Worm (Caenorhabditis elegans) whole organism, L1 larva: ENCODE data around the gene C27D8.1.
"Not testable (repeated sequence)": the region's sequence is repeated elsewhere in the genome, so short reads cannot be mapped to it uniquely, and the experiment has no call there.

Source experiments
- C04F5.9 ChIP-seq: sonication (generic microtip); optimal IDR thresholded peaks from 2 replicates; lab custom pipeline; 2016; ENCODE audit warnings: missing genetic modification characterization, missing compliant biosample characterization
- C16A3.4 ChIP-seq: fragments of 150-350 bp; optimal IDR thresholded peaks from 2 replicates; lab custom pipeline; 2014; ENCODE audit warnings: missing biosample characterization, missing genetic modification characterization
- C34B4.2 ChIP-seq: sonication (generic microtip); optimal IDR thresholded peaks from 2 replicates; lab custom pipeline; 2017; ENCODE audit warnings: mild to moderate bottlenecking, missing genetic modification characterization, missing compliant biosample characterization
- ama-1 ChIP-seq: fragments of 150-350 bp; optimal IDR thresholded peaks from 2 replicates; lab custom pipeline; 2014
- ceh-63 ChIP-seq: fragments of 200-800 bp; sonication (Bioruptor generic); optimal IDR thresholded peaks from 2 replicates; lab custom pipeline; 2018; ENCODE audit warnings: mild to moderate bottlenecking, missing genetic modification characterization, missing compliant biosample characterization
- ceh-8 ChIP-seq: fragments of 200-800 bp; sonication (Bioruptor generic); optimal IDR thresholded peaks from 2 replicates; lab custom pipeline; 2018; ENCODE audit warnings: mild to moderate bottlenecking, missing genetic modification characterization, moderate library complexity, missing compliant biosample characterization
- ceh-88 ChIP-seq: fragments of 200-800 bp; sonication (Bioruptor generic); IDR thresholded peaks from 2 replicates; pipeline ENCODE4 v1.3.6; 2022; ENCODE audit warnings: missing genetic modification characterization, missing compliant biosample characterization
- dpl-1 ChIP-seq, 3 experiments: fragments of 150-350 bp in 2 of 3; sonication (generic microtip) in 1 of 3; optimal IDR thresholded peaks; 2 replicates each; lab custom pipeline; 2014 to 2017; ENCODE audit warnings: missing biosample characterization in 3 of 3, missing genetic modification characterization in 3 of 3, missing genetic modification reagents in 3 of 3
- efl-1 ChIP-seq, 4 experiments: fragments of 150-350 bp; optimal IDR thresholded peaks in 3 of 4; peaks in 1 of 4; 1 replicate in 1 of 4; 2 replicates in 3 of 4; lab custom pipeline; 2014; ENCODE audit warnings: missing biosample characterization in 2 of 4, missing genetic modification characterization in 2 of 4, missing genetic modification reagents in 2 of 4
- efl-3 ChIP-seq: fragments of 200-800 bp; sonication (Bioruptor generic); optimal IDR thresholded peaks from 2 replicates; lab custom pipeline; 2018; ENCODE audit warnings: mild to moderate bottlenecking, missing genetic modification characterization, missing compliant biosample characterization
- egl-13 ChIP-seq: sonication (generic microtip); optimal IDR thresholded peaks from 2 replicates; lab custom pipeline; 2016; ENCODE audit warnings: missing genotype, missing genetic modification reagents, missing genetic modification characterization, missing compliant biosample characterization
- egl-27 ChIP-seq, 2 experiments: fragments of 150-350 bp in 1 of 2; sonication (generic microtip); optimal IDR thresholded peaks; 3 replicates each; lab custom pipeline; 2017 to 2018; ENCODE audit warnings: missing biosample characterization in 2 of 2, missing genetic modification characterization in 2 of 2, missing genetic modification reagents in 2 of 2
- elt-2 ChIP-seq: sonication (generic microtip); optimal IDR thresholded peaks from 2 replicates; lab custom pipeline; 2016; ENCODE audit warnings: missing genetic modification characterization, mild to moderate bottlenecking, inconsistent platforms, missing compliant biosample characterization, missing genetic modification reagents
- elt-3 ChIP-seq, 6 experiments: fragments of 150-350 bp in 1 of 6; sonication (generic microtip); optimal IDR thresholded peaks; 2 replicates each; lab custom pipeline; 2017 to 2018; ENCODE audit warnings: missing biosample characterization in 6 of 6, missing genetic modification characterization in 6 of 6, inconsistent platforms in 1 of 6
- fkh-4 ChIP-seq: sonication (generic microtip); optimal IDR thresholded peaks from 2 replicates; lab custom pipeline; 2016; ENCODE audit warnings: missing compliant biosample characterization, missing genetic modification characterization, borderline replicate concordance
- fos-1 ChIP-seq: fragments of 150-350 bp; optimal IDR thresholded peaks from 2 replicates; lab custom pipeline; 2014; ENCODE audit warnings: missing biosample characterization, missing genetic modification characterization
- hpl-2 ChIP-seq: fragments of 150-350 bp; optimal IDR thresholded peaks from 2 replicates; lab custom pipeline; 2014; ENCODE audit warnings: missing biosample characterization, missing genetic modification reagents, missing genetic modification characterization
- jun-1 ChIP-seq: fragments of 150-350 bp; optimal IDR thresholded peaks from 2 replicates; lab custom pipeline; 2014; ENCODE audit warnings: missing biosample characterization, missing genetic modification reagents, missing genetic modification characterization
- lin-15B ChIP-seq: fragments of 150-350 bp; sonication (generic microtip); optimal IDR thresholded peaks from 3 replicates; lab custom pipeline; 2014; ENCODE audit warnings: missing biosample characterization, missing genetic modification characterization
- lin-35 ChIP-seq, 2 experiments: fragments of 150-350 bp; optimal IDR thresholded peaks; 2 replicates each; lab custom pipeline; 2014; ENCODE audit warnings: missing biosample characterization in 2 of 2, missing genetic modification characterization in 2 of 2, missing genetic modification reagents in 2 of 2
- lin-39 ChIP-seq: fragments of 150-350 bp; optimal IDR thresholded peaks from 2 replicates; lab custom pipeline; 2014; ENCODE audit warnings: missing biosample characterization, missing genetic modification reagents, missing genetic modification characterization
- lir-3 ChIP-seq: sonication (generic microtip); optimal IDR thresholded peaks from 2 replicates; lab custom pipeline; 2016; ENCODE audit warnings: mild to moderate bottlenecking, missing genetic modification characterization, moderate library complexity, missing compliant biosample characterization; ENCODE audit not compliant: poor library complexity
- lsy-2 ChIP-seq, 2 experiments: fragments of 150-350 bp; optimal IDR thresholded peaks; 2 replicates each; lab custom pipeline; 2014; ENCODE audit warnings: missing biosample characterization in 2 of 2, missing genetic modification characterization in 2 of 2
- mab-9 ChIP-seq: fragments of 200-800 bp; sonication (Bioruptor generic); IDR thresholded peaks from 2 replicates; pipeline ENCODE4 v1.3.6; 2022; ENCODE audit warnings: missing genetic modification reagents, missing genetic modification characterization, missing compliant biosample characterization
- mdl-1 ChIP-seq, 2 experiments: fragments of 150-350 bp; optimal IDR thresholded peaks; 2 replicates each; lab custom pipeline; 2014 to 2017; ENCODE audit warnings: missing biosample characterization in 2 of 2, missing genetic modification characterization in 2 of 2, inconsistent platforms in 1 of 2
- nhr-12 ChIP-seq: sonication (generic microtip); optimal IDR thresholded peaks from 2 replicates; lab custom pipeline; 2017; ENCODE audit warnings: missing biosample characterization, missing genetic modification characterization
- nhr-237 ChIP-seq: fragments of 150-350 bp; optimal IDR thresholded peaks from 2 replicates; lab custom pipeline; 2014; ENCODE audit warnings: missing biosample characterization, missing genetic modification characterization
- nhr-47 ChIP-seq: sonication (generic microtip); optimal IDR thresholded peaks from 2 replicates; lab custom pipeline; 2016; ENCODE audit warnings: mild to moderate bottlenecking, missing genetic modification characterization, moderate library complexity, missing compliant biosample characterization
- nhr-71 ChIP-seq: sonication (generic microtip); optimal IDR thresholded peaks from 2 replicates; lab custom pipeline; 2016; ENCODE audit warnings: mild to moderate bottlenecking, missing genetic modification characterization, moderate library complexity, missing compliant biosample characterization
- nhr-76 ChIP-seq: sonication (generic microtip); optimal IDR thresholded peaks from 2 replicates; lab custom pipeline; 2017; ENCODE audit warnings: missing biosample characterization, missing genetic modification characterization
- pag-3 ChIP-seq: sonication (generic microtip); optimal IDR thresholded peaks from 2 replicates; lab custom pipeline; 2017; ENCODE audit warnings: missing genetic modification characterization, mild to moderate bottlenecking, missing compliant biosample characterization, antibody characterized with exemption, borderline replicate concordance; ENCODE audit not compliant: insufficient read depth
- pqm-1 ChIP-seq: sonication (generic microtip); optimal IDR thresholded peaks from 3 replicates; lab custom pipeline; 2017; ENCODE audit warnings: missing biosample characterization, missing genetic modification characterization
- rnt-1 ChIP-seq: sonication (generic microtip); optimal IDR thresholded peaks from 2 replicates; lab custom pipeline; 2016; ENCODE audit warnings: mild to moderate bottlenecking, missing genetic modification characterization, moderate library complexity, missing compliant biosample characterization
- skn-1 ChIP-seq: fragments of 150-350 bp; optimal IDR thresholded peaks from 2 replicates; lab custom pipeline; 2014; ENCODE audit warnings: missing biosample characterization, missing genetic modification characterization
- snpc-4 ChIP-seq: fragments of 150-350 bp; optimal IDR thresholded peaks from 2 replicates; lab custom pipeline; 2014; ENCODE audit warnings: missing biosample characterization, missing genetic modification characterization
- sox-4 ChIP-seq: sonication (generic microtip); optimal IDR thresholded peaks from 2 replicates; lab custom pipeline; 2016; ENCODE audit warnings: missing genetic modification characterization, missing compliant biosample characterization
- swsn-7 ChIP-seq: sonication (generic microtip); optimal IDR thresholded peaks from 2 replicates; lab custom pipeline; 2016; ENCODE audit warnings: missing genetic modification characterization, missing compliant biosample characterization
- tbx-2 ChIP-seq: sonication (generic microtip); optimal IDR thresholded peaks from 2 replicates; lab custom pipeline; 2016; ENCODE audit warnings: missing genetic modification characterization, missing compliant biosample characterization
- unc-62 ChIP-seq: fragments of 150-350 bp; optimal IDR thresholded peaks from 2 replicates; lab custom pipeline; 2014; ENCODE audit warnings: missing biosample characterization, missing genetic modification reagents, missing genetic modification characterization
- unc-86 ChIP-seq: sonication (generic microtip); optimal IDR thresholded peaks from 2 replicates; lab custom pipeline; 2016; ENCODE audit warnings: missing genetic modification characterization, missing compliant biosample characterization
- unc-98 ChIP-seq: fragments of 200-800 bp; sonication (Bioruptor generic); IDR thresholded peaks from 2 replicates; pipeline ENCODE4 v1.3.6; 2022; ENCODE audit warnings: missing genetic modification characterization, missing compliant biosample characterization
- ztf-11 ChIP-seq, 2 experiments: sonication (generic microtip); optimal IDR thresholded peaks; 2 replicates each; lab custom pipeline; 2016 to 2017; ENCODE audit warnings: missing genetic modification characterization in 2 of 2, missing biosample characterization in 1 of 2, missing compliant biosample characterization in 1 of 2
- ztf-4 ChIP-seq: fragments of 150-350 bp; optimal IDR thresholded peaks from 2 replicates; lab custom pipeline; 2014; ENCODE audit warnings: missing biosample characterization, missing genetic modification characterization

C27D8.1 gene

ce11 chrIV:12717531-12717930, at the start of gene C27D8.1:
C27D8.1 (plus strand) TSS chrIV:12717831.
- TF ChIP-seq jun-1 (tag; lab: Kevin White, UChicago): no peak
- TF ChIP-seq hpl-2 (GFP tag; lab: Kevin White, UChicago): no peak
- no peak for TF ChIP-seq lin-15B (tag; lab: Kevin White, UChicago)
- no peak for TF ChIP-seq lin-39 (tag; lab: Kevin White, UChicago)
- no peak for TF ChIP-seq ceh-8 (GFP tag; lab: Kevin White, UChicago)
- TF ChIP-seq ceh-63 (GFP tag; lab: Kevin White, UChicago): no peak
- TF ChIP-seq swsn-7 (tag; lab: Kevin White, UChicago): no peak
- no peak for TF ChIP-seq ztf-4
- no peak for TF ChIP-seq rnt-1 (tag; lab: Kevin White, UChicago)
- no peak for TF ChIP-seq lin-35 (GFP tag; optimal IDR thresholded peaks at IDR 0.05; lab: Kevin White, UChicago)
- TF ChIP-seq efl-3 (GFP tag; lab: Kevin White, UChicago): no peak
- TF ChIP-seq unc-86 (tag; lab: Kevin White, UChicago): no peak
- TF ChIP-seq tbx-2 (tag; lab: Kevin White, UChicago): no peak
- TF ChIP-seq egl-13 (tag; lab: Kevin White, UChicago): no peak
- no peak for TF ChIP-seq fkh-4
- TF ChIP-seq mdl-1 (tag; optimal IDR thresholded peaks at IDR 0.05; lab: Kevin White, UChicago): no peak
- no peak for TF ChIP-seq mab-9 (GFP tag; lab: Robert Waterston, UW)

DNA sequence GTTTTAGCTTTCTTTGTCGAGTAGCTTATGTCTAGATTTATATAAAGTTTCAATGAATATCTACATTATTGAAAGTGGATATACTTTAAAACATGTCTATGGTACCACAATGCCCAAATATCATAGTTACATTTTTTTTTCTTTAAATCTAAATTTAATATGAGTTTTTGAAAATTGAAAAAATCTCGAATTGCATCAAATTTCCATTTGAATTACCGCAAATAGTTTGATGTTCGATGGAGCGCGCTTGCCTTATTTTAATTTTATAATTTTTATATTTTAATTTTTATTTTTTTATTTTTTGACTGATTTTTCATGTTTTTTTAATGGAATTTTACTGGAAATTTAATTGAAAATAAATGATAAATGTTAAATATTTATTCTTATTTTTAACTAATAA, 42.9 kb upstream of the C27D8.1 start, which contains the start of gene T23B5.4:
TSS of gene T23B5.4 (plus strand) at position 301 of the 400 bp plus-strand sequence.
- TF ChIP-seq nhr-76: no peak
- no peak for TF ChIP-seq lin-15B (tag; lab: Kevin White, UChicago)
- no peak for TF ChIP-seq pqm-1
- no peak for TF ChIP-seq ama-1 (lab: Kevin White, UChicago)
- TF ChIP-seq elt-3 (tag; optimal IDR thresholded peaks at IDR 0.05; lab: Kevin White, UChicago): no peak
- TF ChIP-seq rnt-1 (tag; lab: Kevin White, UChicago): no peak

ce11 chrIV:12677137-12677536, 40.5 kb upstream of the C27D8.1 start, which contains the start of gene T23B5.6:
T23B5.6 (minus strand) TSS chrIV:12677237.
- not testable (repeated sequence) for TF ChIP-seq fos-1; skn-1 (tag; lab: Kevin White, UChicago); egl-13 (tag; lab: Kevin White, UChicago)

DNA sequence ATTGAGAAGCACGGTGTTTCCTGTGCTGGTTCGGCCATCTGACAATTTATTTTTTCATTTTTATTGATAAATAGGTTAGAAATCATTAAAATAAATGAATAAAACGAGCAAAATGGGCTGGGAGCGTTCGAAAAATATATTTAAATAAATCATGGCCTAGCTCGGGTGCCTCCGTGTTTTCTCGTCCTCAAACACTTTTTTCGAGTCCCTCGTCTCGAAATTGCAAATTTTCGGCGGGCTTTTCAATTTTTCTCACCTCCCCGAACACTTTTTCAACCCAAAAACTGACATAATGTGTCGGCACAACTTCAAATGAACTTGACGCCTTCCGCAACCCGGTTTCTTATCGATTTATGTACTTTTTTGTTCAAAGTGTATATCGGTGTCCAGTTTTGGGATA, 33.3 kb upstream of the C27D8.1 start, which contains the start of gene prmt-9:
TSS of gene prmt-9 (minus strand) at position 38 of the 400 bp plus-strand sequence.
- no peak for TF ChIP-seq C04F5.9 (tag; lab: Kevin White, UChicago)
- no peak for TF ChIP-seq ceh-88 (GFP tag; lab: Robert Waterston, UW)
- no peak for TF ChIP-seq fos-1
- no peak for TF ChIP-seq mab-9 (GFP tag; lab: Robert Waterston, UW)
- no peak for TF ChIP-seq C16A3.4 (tag; lab: Kevin White, UChicago)
- no peak for TF ChIP-seq C34B4.2
- no peak for TF ChIP-seq pag-3 (tag; lab: Kevin White, UChicago)
- peak; percentile 20 to 77 (median 66) for TF ChIP-seq dpl-1 (GFP tag; optimal IDR thresholded peaks at IDR 0.05; lab: Kevin White, UChicago)
- no peak for TF ChIP-seq nhr-12 (tag; lab: Kevin White, UChicago)
- no peak for TF ChIP-seq lin-39 (tag; lab: Kevin White, UChicago)
- TF ChIP-seq swsn-7 (tag; lab: Kevin White, UChicago): no peak
- no peak for TF ChIP-seq efl-3 (GFP tag; lab: Kevin White, UChicago)
- TF ChIP-seq lsy-2 (tag; optimal IDR thresholded peaks at IDR 0.05; lab: Kevin White, UChicago): peak in 1 of 2 experiments; percentile 38
- no peak for TF ChIP-seq egl-27 (tag; optimal IDR thresholded peaks at IDR 0.05; lab: Kevin White, UChicago)
- no peak for TF ChIP-seq nhr-47 (tag; lab: Kevin White, UChicago)
- no peak for TF ChIP-seq rnt-1 (tag; lab: Kevin White, UChicago)
- TF ChIP-seq efl-1 (optimal IDR thresholded peaks at IDR 0.05; lab: Kevin White, UChicago): peak in 1 of 2 experiments; percentile 61
- TF ChIP-seq efl-1 (GFP tag; optimal IDR thresholded peaks at IDR 0.05 in 1 of 2; lab: Kevin White, UChicago): peak; percentile 75 to 94
- no peak for TF ChIP-seq nhr-237
- no peak for TF ChIP-seq unc-98 (GFP tag; lab: Robert Waterston, UW)
- no peak for TF ChIP-seq sox-4 (tag; lab: Kevin White, UChicago)
- no peak for TF ChIP-seq egl-13 (tag; lab: Kevin White, UChicago)
- no peak for TF ChIP-seq jun-1 (tag; lab: Kevin White, UChicago)
- TF ChIP-seq elt-2 (tag; lab: Kevin White, UChicago): no peak
- TF ChIP-seq nhr-71 (tag; lab: Kevin White, UChicago): no peak
- TF ChIP-seq lir-3 (tag; lab: Kevin White, UChicago): no peak
- no peak for TF ChIP-seq unc-62 (GFP tag; lab: Kevin White, UChicago)
- peak; percentile 6 for TF ChIP-seq lin-15B (tag; lab: Kevin White, UChicago)
- TF ChIP-seq hpl-2 (GFP tag; lab: Kevin White, UChicago): no peak
- no peak for TF ChIP-seq snpc-4 (tag; lab: Kevin White, UChicago)
- no peak for TF ChIP-seq mdl-1 (tag; optimal IDR thresholded peaks at IDR 0.05; lab: Kevin White, UChicago)
- no peak for TF ChIP-seq ztf-11 (tag; optimal IDR thresholded peaks at IDR 0.05; lab: Kevin White, UChicago)
- TF ChIP-seq lin-35 (GFP tag; optimal IDR thresholded peaks at IDR 0.05; lab: Kevin White, UChicago): peak; percentile 66 to 76
